Fruit fly (Drosophila melanogaster): ENCODE data around the gene Mitofilin.

DNA sequence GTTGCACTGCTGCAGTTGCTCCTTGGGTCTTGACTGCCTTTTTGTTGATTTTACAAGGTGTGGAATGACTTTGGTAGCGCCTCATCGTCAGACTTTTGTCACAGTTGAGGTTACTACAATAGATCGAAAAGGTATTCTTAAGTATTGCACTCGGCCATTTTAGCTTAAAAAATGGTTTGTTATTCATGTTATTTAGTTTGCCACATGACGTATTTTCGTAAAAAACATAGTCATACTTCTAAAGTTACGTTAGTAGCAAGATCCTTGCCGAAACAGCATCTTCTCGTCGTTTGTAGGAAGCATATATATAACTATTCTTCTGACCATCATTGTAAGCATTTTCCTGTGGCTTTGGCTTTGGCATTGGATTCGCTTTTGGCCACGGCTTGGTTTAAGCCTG is 43.7 kb downstream of the Mitofilin start:
- no peak for TF ChIP-seq fd96Ca (GFP tag; IDR thresholded peaks at IDR 0.05)
- no peak; the same call in 1 of the 2 replicates for TF ChIP-seq Ets98B (GFP tag; IDR thresholded peaks at IDR 0.05)
- TF ChIP-seq CG34367 (tag; optimal IDR thresholded peaks at IDR 0.05): no peak
- no peak for TF ChIP-seq CG15710 (tag; optimal IDR thresholded peaks at IDR 0.05)
- no peak for TF ChIP-seq CG4496 (GFP tag; IDR thresholded peaks at IDR 0.05)
- TF ChIP-seq Pif1A (GFP tag; optimal IDR thresholded peaks at IDR 0.05): peak; percentile 4
- no peak for TF ChIP-seq Pif1B (GFP tag; optimal IDR thresholded peaks at IDR 0.05)
- TF ChIP-seq D1 (tag; optimal IDR thresholded peaks at IDR 0.05): no peak
- TF ChIP-seq rn (GFP tag; IDR thresholded peaks at IDR 0.05): no peak

Measured in whole organism, pupa.